Worm (Caenorhabditis elegans) whole organism, L4 larva: ENCODE results near the gene F26A10.2.

Experiments used
- Y5F2A.4 ChIP-seq: fragments of 200-800 bp; sonication (Bioruptor generic); optimal IDR thresholded peaks from 2 replicates; lab custom pipeline; 2018; ENCODE audit warnings: mild to moderate bottlenecking, missing genetic modification characterization, missing compliant biosample characterization
- dpl-1 ChIP-seq: fragments of 150-350 bp; optimal IDR thresholded peaks from 2 replicates; lab custom pipeline; 2014; ENCODE audit warnings: missing biosample characterization, missing genetic modification reagents, missing genetic modification characterization
- fkh-10 ChIP-seq: fragments of 150-350 bp; optimal IDR thresholded peaks from 2 replicates; lab custom pipeline; 2014; ENCODE audit warnings: missing biosample characterization, missing genetic modification reagents, missing genetic modification characterization
- hif-1 ChIP-seq, 2 experiments: sonication (generic microtip); optimal IDR thresholded peaks; 2 replicates each; lab custom pipeline; 2016 to 2017; ENCODE audit warnings: missing compliant biosample characterization in 2 of 2, missing genetic modification characterization in 2 of 2, missing genetic modification reagents in 2 of 2, missing genotype in 2 of 2, mild to moderate bottlenecking in 1 of 2
- pha-4 ChIP-seq, 2 experiments: fragments of 150-350 bp in 1 of 2; fragments of 200-800 bp in 1 of 2; sonication (Bioruptor generic) in 1 of 2; IDR thresholded peaks in 1 of 2; optimal IDR thresholded peaks in 1 of 2; 2 replicates each; pipeline versions ENCODE4 v1.3.6 to Lab custom; 2014 to 2022; ENCODE audit warnings: missing genetic modification characterization in 2 of 2, missing genetic modification reagents in 2 of 2, missing biosample characterization in 1 of 2, missing compliant biosample characterization in 1 of 2

DNA sequence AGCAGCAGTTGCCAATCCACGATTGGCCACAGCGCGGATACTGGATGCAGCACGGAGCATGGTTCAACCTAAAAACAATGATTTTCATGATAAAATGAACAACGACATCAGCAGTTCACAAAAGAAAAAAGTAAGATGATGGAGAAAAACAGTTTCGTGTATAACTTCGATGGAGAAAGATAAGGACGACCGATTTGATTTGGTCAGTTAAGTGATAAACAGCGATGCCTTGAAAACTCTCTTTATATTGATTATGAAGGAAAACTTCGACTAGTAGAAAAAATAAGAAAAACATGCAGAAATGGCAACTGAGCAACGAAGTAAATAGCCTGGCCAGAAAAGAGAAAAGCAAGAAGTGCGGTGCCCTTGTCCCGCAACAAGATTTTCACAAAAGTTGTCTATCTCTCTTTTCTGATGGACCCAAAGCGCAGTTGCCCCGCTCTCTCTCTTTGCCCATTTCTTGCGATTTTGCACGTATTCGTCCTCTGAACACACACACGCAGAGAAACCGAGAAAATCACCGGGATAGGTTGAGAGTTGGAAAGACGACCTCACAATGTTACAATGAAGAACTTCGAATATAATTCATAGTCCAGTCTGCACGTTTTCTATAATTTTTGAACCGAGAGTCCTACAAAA is 15.8 kb upstream of the F26A10.2 start, which contains the start of gene pcca-1:
- TF ChIP-seq pha-4 (GFP tag; IDR thresholded peaks at IDR 0.05; lab: Robert Waterston, UW) (no peak), pha-4 (tag; optimal IDR thresholded peaks at IDR 0.05; lab: Kevin White, UChicago) (no peak), Y5F2A.4 (GFP tag; lab: Kevin White, UChicago) (no peak), dpl-1 (GFP tag; lab: Kevin White, UChicago) (no peak), fkh-10 (GFP tag; lab: Kevin White, UChicago) (no peak), hif-1 (tag; optimal IDR thresholded peaks at IDR 0.05; lab: Kevin White, UChicago) (peak; percentile 71 to 99)
